Fruit fly (Drosophila melanogaster) whole organism, adult: ENCODE measurements around the gene CG31098.
A peak's percentile ranks its signal among the peaks of the same experiment; 100 is the strongest.

Source experiments
- CG11617 ChIP-seq: fragments of 200-800 bp; sonication (Bioruptor generic); optimal IDR thresholded peaks from 2 replicates; lab custom pipeline; 2017; ENCODE audit warnings: mild to moderate bottlenecking, missing biosample characterization, missing genetic modification reagents, missing genetic modification characterization
- CG12768 ChIP-seq: fragments of 200-800 bp; sonication (Bioruptor generic); optimal IDR thresholded peaks from 2 replicates; lab custom pipeline; 2017; ENCODE audit warnings: missing biosample characterization, missing genetic modification characterization, mild to moderate bottlenecking, moderate library complexity, missing genetic modification reagents
- CG14711 ChIP-seq: fragments of 200-800 bp; sonication (Bioruptor generic); optimal IDR thresholded peaks from 2 replicates; lab custom pipeline; 2018; ENCODE audit warnings: missing biosample characterization, mild to moderate bottlenecking, missing genetic modification characterization, moderate library complexity
- CG1620 ChIP-seq: fragments of 200-800 bp; sonication (Bioruptor generic); optimal IDR thresholded peaks from 2 replicates; lab custom pipeline; 2016; ENCODE audit warnings: missing biosample characterization, missing genetic modification characterization
- CG33017 ChIP-seq: fragments of 200-800 bp; sonication (Bioruptor generic); optimal IDR thresholded peaks from 2 replicates; lab custom pipeline; 2018; ENCODE audit warnings: missing biosample characterization, mild to moderate bottlenecking, missing genetic modification characterization, moderate library complexity
- CG5204 ChIP-seq: fragments of 200-800 bp; sonication (Bioruptor generic); optimal IDR thresholded peaks from 2 replicates; lab custom pipeline; 2016; ENCODE audit warnings: missing biosample characterization, missing genetic modification characterization
- CG7045 ChIP-seq: fragments of 200-800 bp; sonication (Bioruptor generic); optimal IDR thresholded peaks from 2 replicates; lab custom pipeline; 2017; ENCODE audit warnings: missing biosample characterization, mild to moderate bottlenecking, missing genetic modification characterization
- CG7101 ChIP-seq: fragments of 200-800 bp; sonication (Bioruptor generic); optimal IDR thresholded peaks from 2 replicates; lab custom pipeline; 2018; ENCODE audit warnings: missing biosample characterization, mild to moderate bottlenecking, missing genetic modification characterization, moderate library complexity
- Clk ChIP-seq: fragments of 200-800 bp; sonication (Bioruptor generic); optimal IDR thresholded peaks from 2 replicates; lab custom pipeline; 2017; ENCODE audit warnings: missing biosample characterization, missing genetic modification characterization
- Crg-1 ChIP-seq: fragments of 200-800 bp; sonication (Bioruptor generic); optimal IDR thresholded peaks from 2 replicates; lab custom pipeline; 2016; ENCODE audit warnings: missing biosample characterization, missing genetic modification characterization
- Hr96 ChIP-seq: fragments of 200-800 bp; sonication (Bioruptor generic); optimal IDR thresholded peaks from 2 replicates; lab custom pipeline; 2016; ENCODE audit warnings: missing biosample characterization, missing genetic modification characterization
- Mnt ChIP-seq: fragments of 200-800 bp; sonication (Bioruptor generic); optimal IDR thresholded peaks from 2 replicates; lab custom pipeline; 2016; ENCODE audit warnings: missing biosample characterization, mild to moderate bottlenecking, missing genetic modification characterization
- bab1 ChIP-seq: fragments of 200-800 bp; sonication (Bioruptor generic); optimal IDR thresholded peaks from 3 replicates; lab custom pipeline; 2019; ENCODE audit warnings: missing biosample characterization, mild to moderate bottlenecking, missing genetic modification characterization, moderate library complexity
- cic ChIP-seq: fragments of 200-800 bp; sonication (Bioruptor generic); optimal IDR thresholded peaks from 2 replicates; lab custom pipeline; 2017; ENCODE audit warnings: missing biosample characterization, mild to moderate bottlenecking, missing genetic modification characterization, moderate library complexity
- cnc ChIP-seq, 2 experiments: fragments of >200 bp; optimal IDR thresholded peaks; 2 replicates each; lab custom pipeline; 2017
- kay ChIP-seq: fragments of 200-800 bp; sonication (Bioruptor generic); peaks from one replicate; lab custom pipeline; 2016; ENCODE audit warnings: missing biosample characterization, missing genetic modification characterization, borderline replicate concordance
- ovo ChIP-seq: fragments of 200-800 bp; sonication (Bioruptor generic); optimal IDR thresholded peaks from 2 replicates; lab custom pipeline; 2016; ENCODE audit warnings: missing biosample characterization, missing genetic modification characterization
- pad ChIP-seq: fragments of 200-800 bp; sonication (Bioruptor generic); optimal IDR thresholded peaks from 3 replicates; lab custom pipeline; 2017; ENCODE audit warnings: missing biosample characterization, missing genetic modification characterization, mild to moderate bottlenecking, moderate library complexity, missing genetic modification reagents
- tj ChIP-seq: fragments of 200-800 bp; sonication (Bioruptor generic); optimal IDR thresholded peaks from 3 replicates; lab custom pipeline; 2017; ENCODE audit warnings: missing biosample characterization, mild to moderate bottlenecking, missing genetic modification characterization, moderate library complexity
- toe ChIP-seq: fragments of 200-800 bp; sonication (Bioruptor generic); optimal IDR thresholded peaks from 2 replicates; lab custom pipeline; 2016; ENCODE audit warnings: missing biosample characterization, missing genetic modification characterization

Gene CG31098

dm6 chr3R:25308228-25308627 lies 15.5 kb upstream of the CG31098 start, which contains the start of gene CG10550:
CG10550 (minus strand) TSS chr3R:25308391.
- TF ChIP-seq CG12768: peak; percentile 61
- TF ChIP-seq kay: no peak
- TF ChIP-seq tj (GFP tag; lab: Kevin White, UChicago): no peak
- TF ChIP-seq cnc (optimal IDR thresholded peaks at IDR 0.05; lab: Kevin White, UChicago): no peak
- no peak for TF ChIP-seq ovo (GFP tag; lab: Kevin White, UChicago)
- peak; percentile 33 for TF ChIP-seq Mnt (GFP tag; lab: Kevin White, UChicago)
- no peak for TF ChIP-seq CG14711 (tag; lab: Kevin White, UChicago)
- no peak for TF ChIP-seq CG5204 (GFP tag; lab: Kevin White, UChicago)
- no peak for TF ChIP-seq Clk (GFP tag; lab: Kevin White, UChicago)
- peak; percentile 46 for TF ChIP-seq cic (GFP tag; lab: Kevin White, UChicago)
- peak; percentile 1 for TF ChIP-seq Hr96

- TF ChIP-seq cic (GFP tag; lab: Kevin White, UChicago): peak; percentile 73
- no peak for TF ChIP-seq Clk (GFP tag; lab: Kevin White, UChicago)
- TF ChIP-seq kay: peak; percentile 95
- TF ChIP-seq CG14711 (tag; lab: Kevin White, UChicago): no peak
- TF ChIP-seq CG7101: no peak
- peak; percentile 23 for TF ChIP-seq CG12768
- no peak for TF ChIP-seq CG33017 (tag; lab: Kevin White, UChicago)
- peak; percentile 28 for TF ChIP-seq tj (GFP tag; lab: Kevin White, UChicago)
- TF ChIP-seq Crg-1 (GFP tag; lab: Kevin White, UChicago): no peak
- peak; percentile 54 to 91 for TF ChIP-seq cnc (optimal IDR thresholded peaks at IDR 0.05; lab: Kevin White, UChicago)
- no peak for TF ChIP-seq bab1
- no peak for TF ChIP-seq Mnt (GFP tag; lab: Kevin White, UChicago)
- no peak for TF ChIP-seq CG1620 (GFP tag; lab: Kevin White, UChicago)
- TF ChIP-seq pad (GFP tag; lab: Kevin White, UChicago): no peak
- no peak for TF ChIP-seq CG11617 (GFP tag; lab: Kevin White, UChicago)
- no peak for TF ChIP-seq Hr96
Measured at dm6 chr3R:25305822-25306544, 13.2 kb upstream of the CG31098 start.

dm6 chr3R:25303857-25304440 lies 11.2 kb upstream of the CG31098 start, which contains the start of gene CG31436:
CG31436 (plus strand) TSS chr3R:25304137.
- peak; percentile 62 for TF ChIP-seq cic (GFP tag; lab: Kevin White, UChicago)
- TF ChIP-seq CG11617 (GFP tag; lab: Kevin White, UChicago): no peak
- TF ChIP-seq ovo (GFP tag; lab: Kevin White, UChicago): no peak
- TF ChIP-seq CG1620 (GFP tag; lab: Kevin White, UChicago): no peak
- TF ChIP-seq CG33017 (tag; lab: Kevin White, UChicago): no peak
- TF ChIP-seq CG7101: no peak
- TF ChIP-seq kay: peak; percentile 84
- TF ChIP-seq toe (GFP tag; lab: Kevin White, UChicago): no peak

dm6 chr3R:25302239-25302638 lies 9.5 kb upstream of the CG31098 start, which contains the start of gene CG31370:
CG31370 (plus strand) TSS chr3R:25302464.
- peak; percentile 26 for TF ChIP-seq cic (GFP tag; lab: Kevin White, UChicago)
- peak; percentile 93 for TF ChIP-seq kay
- no peak for TF ChIP-seq Crg-1 (GFP tag; lab: Kevin White, UChicago)

- TF ChIP-seq tj (GFP tag; lab: Kevin White, UChicago) (no peak), CG33017 (tag; lab: Kevin White, UChicago) (no peak), CG14711 (tag; lab: Kevin White, UChicago) (no peak), kay (peak; percentile 46), CG7045 (GFP tag; lab: Kevin White, UChicago) (no peak), pad (GFP tag; lab: Kevin White, UChicago) (no peak), CG5204 (GFP tag; lab: Kevin White, UChicago) (no peak), CG1620 (GFP tag; lab: Kevin White, UChicago) (no peak)
Measured at dm6 chr3R:25300575-25300974, 7.8 kb upstream of the CG31098 start, which contains the start of gene CG13659. CG13659 (plus strand) TSS chr3R:25300891.

dm6 chr3R:25299507-25299964 lies 6.8 kb upstream of the CG31098 start, which contains the start of gene CG31288:
CG31288 (minus strand) TSS chr3R:25299557.
- TF ChIP-seq CG14711 (tag; lab: Kevin White, UChicago) (no peak), kay (peak; percentile 90)

- TF ChIP-seq cnc (optimal IDR thresholded peaks at IDR 0.05; lab: Kevin White, UChicago) (no peak), ovo (GFP tag; lab: Kevin White, UChicago) (no peak), Clk (GFP tag; lab: Kevin White, UChicago) (no peak), tj (GFP tag; lab: Kevin White, UChicago) (no peak), Mnt (GFP tag; lab: Kevin White, UChicago) (no peak), CG7045 (GFP tag; lab: Kevin White, UChicago) (no peak), CG11617 (GFP tag; lab: Kevin White, UChicago) (no peak), toe (GFP tag; lab: Kevin White, UChicago) (no peak), pad (GFP tag; lab: Kevin White, UChicago) (no peak), Hr96 (no peak), bab1 (no peak), cic (GFP tag; lab: Kevin White, UChicago) (no peak), CG7101 (no peak), CG14711 (tag; lab: Kevin White, UChicago) (no peak), CG33017 (tag; lab: Kevin White, UChicago) (no peak), CG5204 (GFP tag; lab: Kevin White, UChicago) (no peak), CG1620 (GFP tag; lab: Kevin White, UChicago) (no peak), CG12768 (no peak)
Measured at dm6 chr3R:25297678-25298077, 4.9 kb upstream of the CG31098 start, which contains the start of gene CG31097. CG31097 (minus strand) TSS chr3R:25297778.
